Worm (Caenorhabditis elegans): ENCODE results near the gene clik-2.

DNA sequence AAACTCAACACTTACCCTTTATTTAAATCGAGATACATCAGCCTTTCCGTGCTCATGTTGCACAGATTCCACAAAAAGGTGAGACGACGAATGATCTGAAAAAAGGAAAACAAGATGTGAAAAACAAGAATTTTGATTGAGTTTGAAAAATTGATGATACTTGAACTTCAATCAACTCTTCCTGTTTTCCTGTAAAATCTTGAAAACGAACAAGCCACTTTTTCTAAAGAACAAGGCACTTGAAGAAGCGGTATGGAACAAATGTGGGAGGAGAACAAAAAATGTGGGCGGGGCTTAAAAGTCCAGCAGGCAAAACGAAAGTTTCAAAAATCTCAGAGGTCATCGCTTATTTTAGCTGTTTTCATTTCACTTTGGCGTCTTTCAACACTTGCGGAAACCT, 18.0 kb upstream of the clik-2 start, which contains the start of gene kvs-1:
- no peak for TF ChIP-seq cnd-1 (tag; optimal IDR thresholded peaks at IDR 0.05)
- TF ChIP-seq unc-62 (GFP tag; optimal IDR thresholded peaks at IDR 0.05) = no peak
- no peak for TF ChIP-seq ztf-11 (tag; optimal IDR thresholded peaks at IDR 0.05)
- no peak for TF ChIP-seq nhr-12 (tag; optimal IDR thresholded peaks at IDR 0.05)
- TF ChIP-seq nhr-237 (tag; optimal IDR thresholded peaks at IDR 0.05) = no peak
- no peak for TF ChIP-seq lin-32 (GFP tag; optimal IDR thresholded peaks at IDR 0.05)
- TF ChIP-seq nhr-28 (tag; optimal IDR thresholded peaks at IDR 0.05) = no peak
